Worm (Caenorhabditis elegans) whole organism, L4/young adult: ENCODE results near the gene rab-6.2.

Source experiments
- W03F9.2 ChIP-seq: fragments of 150-350 bp; optimal IDR thresholded peaks from 2 replicates; lab custom pipeline; 2014; ENCODE audit warnings: missing biosample characterization, missing genetic modification characterization
- dao-5 ChIP-seq: sonication (generic microtip); optimal IDR thresholded peaks from 2 replicates; lab custom pipeline; 2016; ENCODE audit warnings: missing genotype, missing genetic modification characterization, moderate library complexity, missing compliant biosample characterization
- him-1 ChIP-seq: sonication (generic microtip); optimal IDR thresholded peaks from 2 replicates; lab custom pipeline; 2016; ENCODE audit warnings: missing genotype, missing genetic modification reagents, missing genetic modification characterization, missing compliant biosample characterization

DNA sequence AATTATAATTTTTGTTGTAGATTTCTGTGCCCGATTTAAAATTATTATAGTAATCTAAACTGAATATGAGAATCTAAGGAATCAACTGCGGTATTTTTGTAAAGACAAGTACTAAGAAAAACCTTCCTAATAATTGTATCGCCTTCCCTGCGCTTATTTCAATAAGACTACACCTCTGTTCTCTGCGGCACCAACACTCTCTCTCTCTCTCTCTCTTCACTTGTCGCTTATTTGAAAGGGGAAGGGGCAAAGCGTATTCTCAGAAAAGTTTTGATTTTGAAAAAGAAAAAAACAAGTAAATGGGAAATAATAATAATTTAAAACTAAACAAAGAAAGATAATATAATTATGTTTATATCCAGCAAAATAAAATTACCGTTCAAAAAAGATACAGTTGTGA lies 41.1 kb upstream of the rab-6.2 start:
- TF ChIP-seq dao-5 (tag; lab: Kevin White, UChicago) = no peak
- TF ChIP-seq him-1 = no peak
- TF ChIP-seq W03F9.2 (tag; lab: Kevin White, UChicago) = peak; percentile 62
